Worm (Caenorhabditis elegans) whole organism, L1 larva: Measurements from ENCODE around the gene F53B1.2.
A peak's percentile ranks its signal among the peaks of the same experiment; 100 is the strongest.

Source experiments
- C16A3.4 ChIP-seq: fragments of 150-350 bp; optimal IDR thresholded peaks from 2 replicates; lab custom pipeline; 2014; ENCODE audit warnings: missing biosample characterization, missing genetic modification characterization
- F16B12.6 ChIP-seq: fragments of 150-350 bp; optimal IDR thresholded peaks from 2 replicates; lab custom pipeline; 2014; ENCODE audit warnings: missing biosample characterization, missing genetic modification characterization
- Y116A8C.19 ChIP-seq: sonication (generic microtip); optimal IDR thresholded peaks from 2 replicates; lab custom pipeline; 2016; ENCODE audit warnings: missing compliant biosample characterization, missing genetic modification characterization, borderline replicate concordance
- aha-1 ChIP-seq: fragments of 150-350 bp; optimal IDR thresholded peaks from 2 replicates; lab custom pipeline; 2014; ENCODE audit warnings: missing biosample characterization, missing genetic modification characterization
- ama-1 ChIP-seq: fragments of 150-350 bp; optimal IDR thresholded peaks from 2 replicates; lab custom pipeline; 2014
- blmp-1 ChIP-seq: fragments of 150-350 bp; optimal IDR thresholded peaks from 2 replicates; lab custom pipeline; 2014; ENCODE audit warnings: missing biosample characterization, missing genetic modification characterization
- ces-1 ChIP-seq: fragments of 150-350 bp; optimal IDR thresholded peaks from 2 replicates; lab custom pipeline; 2014; ENCODE audit warnings: missing biosample characterization, missing genetic modification reagents, missing genetic modification characterization
- dsc-1 ChIP-seq: sonication (generic microtip); optimal IDR thresholded peaks from 2 replicates; lab custom pipeline; 2016; ENCODE audit warnings: mild to moderate bottlenecking, missing genetic modification characterization, missing compliant biosample characterization
- efl-1 ChIP-seq, 4 experiments: fragments of 150-350 bp; optimal IDR thresholded peaks in 3 of 4; peaks in 1 of 4; 1 replicate in 1 of 4; 2 replicates in 3 of 4; lab custom pipeline; 2014; ENCODE audit warnings: missing biosample characterization in 2 of 4, missing genetic modification characterization in 2 of 4, missing genetic modification reagents in 2 of 4
- efl-3 ChIP-seq: fragments of 200-800 bp; sonication (Bioruptor generic); optimal IDR thresholded peaks from 2 replicates; lab custom pipeline; 2018; ENCODE audit warnings: mild to moderate bottlenecking, missing genetic modification characterization, missing compliant biosample characterization
- egl-27 ChIP-seq, 2 experiments: fragments of 150-350 bp in 1 of 2; sonication (generic microtip); optimal IDR thresholded peaks; 3 replicates each; lab custom pipeline; 2017 to 2018; ENCODE audit warnings: missing biosample characterization in 2 of 2, missing genetic modification characterization in 2 of 2, missing genetic modification reagents in 2 of 2
- fkh-10 ChIP-seq: sonication (generic microtip); optimal IDR thresholded peaks from 2 replicates; lab custom pipeline; 2017; ENCODE audit warnings: missing biosample characterization, missing genetic modification reagents, missing genetic modification characterization
- fkh-4 ChIP-seq: sonication (generic microtip); optimal IDR thresholded peaks from 2 replicates; lab custom pipeline; 2016; ENCODE audit warnings: missing compliant biosample characterization, missing genetic modification characterization, borderline replicate concordance
- fos-1 ChIP-seq: fragments of 150-350 bp; optimal IDR thresholded peaks from 2 replicates; lab custom pipeline; 2014; ENCODE audit warnings: missing biosample characterization, missing genetic modification characterization
- hlh-4 ChIP-seq: sonication (generic microtip); optimal IDR thresholded peaks from 2 replicates; lab custom pipeline; 2016; ENCODE audit warnings: mild to moderate bottlenecking, missing genetic modification characterization, missing compliant biosample characterization
- isw-1 ChIP-seq: fragments of 200-800 bp; sonication (Bioruptor generic); IDR thresholded peaks from 2 replicates; pipeline ENCODE4 v1.3.6; 2022; ENCODE audit warnings: missing genetic modification characterization, missing compliant biosample characterization
- lin-14 ChIP-seq: fragments of 200-800 bp; sonication (Bioruptor generic); optimal IDR thresholded peaks from 2 replicates; lab custom pipeline; 2018; ENCODE audit warnings: mild to moderate bottlenecking, missing genetic modification characterization, moderate library complexity, missing compliant biosample characterization
- lsy-2 ChIP-seq, 2 experiments: fragments of 150-350 bp; optimal IDR thresholded peaks; 2 replicates each; lab custom pipeline; 2014; ENCODE audit warnings: missing biosample characterization in 2 of 2, missing genetic modification characterization in 2 of 2
- mdl-1 ChIP-seq, 2 experiments: fragments of 150-350 bp; optimal IDR thresholded peaks; 2 replicates each; lab custom pipeline; 2014 to 2017; ENCODE audit warnings: missing biosample characterization in 2 of 2, missing genetic modification characterization in 2 of 2, inconsistent platforms in 1 of 2
- nhr-11 ChIP-seq: fragments of 150-350 bp; optimal IDR thresholded peaks from 2 replicates; lab custom pipeline; 2014; ENCODE audit warnings: missing biosample characterization, missing genetic modification characterization
- nhr-12 ChIP-seq: sonication (generic microtip); optimal IDR thresholded peaks from 2 replicates; lab custom pipeline; 2017; ENCODE audit warnings: missing biosample characterization, missing genetic modification characterization
- nhr-19 ChIP-seq: fragments of 200-800 bp; sonication (Bioruptor generic); conservative IDR thresholded peaks from 2 replicates; pipeline ENCODE4 v1.3.6; 2022; ENCODE audit warnings: missing genetic modification characterization, missing compliant biosample characterization
- nhr-237 ChIP-seq: fragments of 150-350 bp; optimal IDR thresholded peaks from 2 replicates; lab custom pipeline; 2014; ENCODE audit warnings: missing biosample characterization, missing genetic modification characterization
- nhr-28 ChIP-seq: fragments of 150-350 bp; optimal IDR thresholded peaks from 2 replicates; lab custom pipeline; 2014; ENCODE audit warnings: missing biosample characterization, missing genetic modification characterization
- nhr-71 ChIP-seq: sonication (generic microtip); optimal IDR thresholded peaks from 2 replicates; lab custom pipeline; 2016; ENCODE audit warnings: mild to moderate bottlenecking, missing genetic modification characterization, moderate library complexity, missing compliant biosample characterization
- nhr-76 ChIP-seq: sonication (generic microtip); optimal IDR thresholded peaks from 2 replicates; lab custom pipeline; 2017; ENCODE audit warnings: missing biosample characterization, missing genetic modification characterization
- pag-3 ChIP-seq: sonication (generic microtip); optimal IDR thresholded peaks from 2 replicates; lab custom pipeline; 2017; ENCODE audit warnings: missing genetic modification characterization, mild to moderate bottlenecking, missing compliant biosample characterization, antibody characterized with exemption, borderline replicate concordance; ENCODE audit not compliant: insufficient read depth
- skn-1 ChIP-seq: fragments of 150-350 bp; optimal IDR thresholded peaks from 2 replicates; lab custom pipeline; 2014; ENCODE audit warnings: missing biosample characterization, missing genetic modification characterization
- snu-23 ChIP-seq: sonication (generic microtip); optimal IDR thresholded peaks from 2 replicates; lab custom pipeline; 2016; ENCODE audit warnings: missing genetic modification characterization, missing compliant biosample characterization
- sox-4 ChIP-seq: sonication (generic microtip); optimal IDR thresholded peaks from 2 replicates; lab custom pipeline; 2016; ENCODE audit warnings: missing genetic modification characterization, missing compliant biosample characterization
- sup-37 ChIP-seq: fragments of 200-800 bp; sonication (Bioruptor generic); optimal IDR thresholded peaks from 2 replicates; lab custom pipeline; 2018; ENCODE audit warnings: mild to moderate bottlenecking, missing genetic modification characterization, missing compliant biosample characterization
- swsn-7 ChIP-seq: sonication (generic microtip); optimal IDR thresholded peaks from 2 replicates; lab custom pipeline; 2016; ENCODE audit warnings: missing genetic modification characterization, missing compliant biosample characterization
- unc-130 ChIP-seq: fragments of 150-350 bp; optimal IDR thresholded peaks from 2 replicates; lab custom pipeline; 2017; ENCODE audit warnings: missing biosample characterization, missing genetic modification characterization, inconsistent platforms
- unc-62 ChIP-seq: fragments of 150-350 bp; optimal IDR thresholded peaks from 2 replicates; lab custom pipeline; 2014; ENCODE audit warnings: missing biosample characterization, missing genetic modification reagents, missing genetic modification characterization

Gene F53B1.2

DNA sequence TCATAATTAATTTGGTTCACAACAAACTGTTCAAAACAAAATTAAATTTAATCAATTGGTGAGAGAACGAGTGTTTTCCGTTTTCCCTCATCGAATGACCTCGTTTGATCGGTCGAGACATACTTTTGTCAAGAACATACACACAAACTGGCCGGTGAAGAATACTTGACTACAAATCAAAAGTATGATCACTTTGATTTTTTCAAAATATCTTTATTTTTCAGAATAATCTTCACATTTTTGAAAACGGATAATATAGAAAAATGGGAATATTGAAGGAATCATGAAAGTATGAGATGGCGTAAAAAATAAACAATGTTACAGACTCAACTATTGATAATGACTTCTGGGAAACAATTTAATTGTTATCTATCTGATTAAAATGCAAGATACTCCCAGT, 9.4 kb downstream of the F53B1.2 start, which contains the start of gene swip-10:
swip-10 (minus strand) TSS at position 101 of the 400 bp plus-strand sequence.
- TF ChIP-seq blmp-1 (tag; lab: Kevin White, UChicago), result peak; percentile 60
- TF ChIP-seq mdl-1 (tag; optimal IDR thresholded peaks at IDR 0.05; lab: Kevin White, UChicago), result no peak

DNA sequence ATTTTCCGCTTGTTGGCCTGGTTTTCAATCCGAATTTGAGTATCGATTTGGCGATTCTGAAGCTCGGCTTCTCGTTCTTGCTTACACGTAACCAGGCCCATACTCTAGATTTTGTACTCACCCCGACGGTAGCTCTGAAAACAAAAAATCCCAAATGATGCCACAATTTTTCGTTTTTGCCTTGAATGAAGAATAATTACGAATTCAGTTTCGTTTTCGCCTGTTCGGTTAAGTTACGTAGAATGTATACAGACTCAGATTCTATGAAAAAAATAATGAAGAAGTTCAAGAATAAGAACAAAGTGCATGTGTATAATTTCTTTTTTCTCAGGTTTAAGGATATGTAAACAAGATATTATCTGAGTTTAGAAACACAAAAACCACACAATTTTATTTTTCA, 12.2 kb downstream of the F53B1.2 start, which contains the start of gene gpa-5:
gpa-5 (minus strand) TSS at position 101 of the 400 bp plus-strand sequence.
- no peak for TF ChIP-seq unc-130 (tag; lab: Kevin White, UChicago)
- TF ChIP-seq efl-3 (GFP tag; lab: Kevin White, UChicago), result no peak
- no peak for TF ChIP-seq nhr-76 (tag; lab: Kevin White, UChicago)
- no peak for TF ChIP-seq fos-1 (tag; lab: Kevin White, UChicago)
- no peak for TF ChIP-seq nhr-237 (tag; lab: Kevin White, UChicago)

DNA sequence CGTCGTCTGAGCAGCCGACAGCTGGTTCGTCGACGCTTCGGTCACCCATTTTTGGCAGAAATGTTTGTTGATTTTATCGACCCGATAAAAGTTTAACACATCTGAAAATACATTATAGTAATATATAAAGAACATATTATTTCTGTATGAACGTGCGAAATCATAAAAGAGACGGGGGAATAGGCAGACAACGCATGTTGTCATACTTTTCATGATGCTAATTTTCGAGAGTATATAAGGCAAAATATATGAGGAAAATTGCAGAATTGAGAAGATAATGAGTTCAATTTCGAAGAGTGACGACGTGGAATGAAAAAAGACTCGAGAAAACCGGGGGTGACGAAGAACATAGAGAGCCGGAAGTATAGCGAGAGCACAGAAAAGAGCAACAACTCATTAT, 21.4 kb downstream of the F53B1.2 start, which contains the start of gene F53B1.8:
F53B1.8 (minus strand) TSS at position 101 of the 400 bp plus-strand sequence.
- TF ChIP-seq nhr-12 (tag; lab: Kevin White, UChicago), result no peak
- TF ChIP-seq efl-1 (optimal IDR thresholded peaks at IDR 0.05; lab: Kevin White, UChicago), result no peak
- TF ChIP-seq efl-1 (GFP tag; optimal IDR thresholded peaks at IDR 0.05 in 1 of 2; lab: Kevin White, UChicago), result peak in 1 of 2 experiments; percentile 77
- no peak for TF ChIP-seq aha-1
- no peak for TF ChIP-seq Y116A8C.19
- peak; percentile 44 for TF ChIP-seq lin-14 (GFP tag; lab: Kevin White, UChicago)
- no peak for TF ChIP-seq swsn-7 (tag; lab: Kevin White, UChicago)
- no peak for TF ChIP-seq pag-3 (tag; lab: Kevin White, UChicago)

DNA sequence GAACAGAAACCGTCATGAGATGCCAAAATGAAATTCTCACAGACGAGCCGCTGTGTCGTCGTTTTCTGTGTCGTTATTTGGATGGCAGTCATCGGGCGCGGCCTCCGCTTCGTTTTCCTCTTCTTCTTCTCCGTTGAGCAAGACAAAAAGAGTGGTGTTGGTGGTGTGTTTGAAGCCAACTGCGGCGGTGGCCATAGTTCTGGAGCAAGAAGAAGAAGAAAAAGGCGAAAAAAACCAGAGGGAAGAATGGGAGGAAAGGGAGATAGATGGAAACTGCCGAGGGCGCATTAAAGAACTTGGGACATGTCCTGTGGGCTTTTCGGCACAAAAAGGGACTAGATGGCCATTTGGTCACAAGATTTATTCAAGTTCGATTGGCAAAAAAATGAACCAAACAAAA, 22.9 kb downstream of the F53B1.2 start, which contains the start of gene F53B1.9:
F53B1.9 (minus strand) TSS at position 195 of the 400 bp plus-strand sequence.
- peak; percentile 69 for TF ChIP-seq lin-14 (GFP tag; lab: Kevin White, UChicago)
- TF ChIP-seq egl-27 (tag; optimal IDR thresholded peaks at IDR 0.05; lab: Kevin White, UChicago), result no peak
- TF ChIP-seq ces-1 (GFP tag; lab: Kevin White, UChicago), result no peak
- no peak for TF ChIP-seq fkh-4 (tag; lab: Kevin White, UChicago)
- TF ChIP-seq isw-1, result no peak
- no peak for TF ChIP-seq swsn-7 (tag; lab: Kevin White, UChicago)
- no peak for TF ChIP-seq ama-1 (lab: Kevin White, UChicago)
- TF ChIP-seq sox-4, result no peak
- no peak for TF ChIP-seq lsy-2 (tag; optimal IDR thresholded peaks at IDR 0.05; lab: Kevin White, UChicago)

DNA sequence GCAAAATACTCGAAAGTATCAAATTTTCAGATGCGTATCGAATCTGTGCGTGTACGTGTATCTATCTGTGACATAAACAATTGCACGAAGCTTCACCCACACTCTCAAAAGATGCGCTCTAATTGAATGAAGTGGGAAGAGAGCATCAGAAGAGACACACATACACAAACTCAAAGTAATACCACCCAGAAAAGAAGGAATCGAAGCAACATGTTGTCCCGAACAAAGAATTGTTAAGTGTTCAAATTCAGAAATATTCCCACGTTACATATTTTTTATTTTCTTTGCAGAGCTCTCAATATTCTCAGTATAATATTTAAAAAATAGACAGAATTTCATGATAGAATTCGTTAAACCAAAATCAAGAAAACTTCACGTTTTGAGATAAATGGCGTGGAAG, 28.2 kb downstream of the F53B1.2 start:
- no peak for TF ChIP-seq snu-23 (GFP tag; lab: Kevin White, UChicago)
- peak; percentile 32 for TF ChIP-seq lin-14 (GFP tag; lab: Kevin White, UChicago)
- TF ChIP-seq nhr-19 (GFP tag; lab: Robert Waterston, UW), result no peak
- no peak for TF ChIP-seq nhr-11 (tag; lab: Kevin White, UChicago)
- TF ChIP-seq, all 84 proteins: peak for 1

DNA sequence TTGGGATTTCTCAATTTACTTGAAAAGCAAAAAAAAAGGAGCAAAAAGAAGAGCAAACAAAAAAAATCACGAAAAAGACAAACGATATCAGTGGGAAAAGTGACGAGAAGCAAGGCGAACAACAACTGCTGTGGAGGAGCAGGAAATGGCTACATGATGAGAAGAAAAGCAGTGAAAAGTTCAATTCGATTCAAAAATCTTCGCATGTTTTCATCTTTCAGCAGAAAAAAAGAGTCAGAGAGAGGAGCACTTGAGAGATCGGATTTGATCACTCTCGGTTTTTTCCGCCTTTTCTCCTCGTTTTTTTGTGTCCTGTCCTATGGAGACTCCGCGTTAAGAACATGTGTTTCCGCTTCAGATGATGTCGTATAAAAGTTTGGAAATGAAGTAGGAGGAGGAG, 30.1 kb downstream of the F53B1.2 start:
- TF ChIP-seq nhr-71, result peak; percentile 34
- no peak for TF ChIP-seq efl-3 (GFP tag; lab: Kevin White, UChicago)
- peak; percentile 15 for TF ChIP-seq dsc-1
- TF ChIP-seq efl-1 (optimal IDR thresholded peaks at IDR 0.05; lab: Kevin White, UChicago), result no peak
- TF ChIP-seq efl-1 (GFP tag; optimal IDR thresholded peaks at IDR 0.05 in 1 of 2; lab: Kevin White, UChicago), result peak in 1 of 2 experiments; percentile 40
- TF ChIP-seq sup-37 (GFP tag; lab: Kevin White, UChicago), result no peak
- no peak for TF ChIP-seq unc-62 (GFP tag; lab: Kevin White, UChicago)
- no peak for TF ChIP-seq egl-27 (tag; optimal IDR thresholded peaks at IDR 0.05; lab: Kevin White, UChicago)
- TF ChIP-seq F16B12.6 (tag; lab: Kevin White, UChicago), result no peak
- TF ChIP-seq ces-1 (GFP tag; lab: Kevin White, UChicago), result no peak
- peak in 1 of 2 experiments; percentile 27 for TF ChIP-seq lsy-2 (tag; optimal IDR thresholded peaks at IDR 0.05; lab: Kevin White, UChicago)
- peak; percentile 86 for TF ChIP-seq lin-14 (GFP tag; lab: Kevin White, UChicago)
- TF ChIP-seq fkh-10 (GFP tag; lab: Kevin White, UChicago), result peak; percentile 91
- peak; percentile 19 for TF ChIP-seq skn-1 (tag; lab: Kevin White, UChicago)
- TF ChIP-seq hlh-4, result no peak
- no peak for TF ChIP-seq C16A3.4 (tag; lab: Kevin White, UChicago)
- no peak for TF ChIP-seq nhr-28
- peak; percentile 17 for TF ChIP-seq snu-23 (GFP tag; lab: Kevin White, UChicago)
